Worm (Caenorhabditis elegans) whole organism, L2 larva: ENCODE data around the gene clec-182.

Experiments used
- C34F6.9 ChIP-seq: fragments of 150-350 bp; optimal IDR thresholded peaks from 2 replicates; lab custom pipeline; 2014; ENCODE audit warnings: missing biosample characterization, missing genetic modification characterization
- F13H6.1 ChIP-seq: sonication (generic microtip); optimal IDR thresholded peaks from 2 replicates; lab custom pipeline; 2016; ENCODE audit warnings: missing genetic modification characterization, missing compliant biosample characterization
- R02D3.7 ChIP-seq: fragments of 150-350 bp; optimal IDR thresholded peaks from 2 replicates; lab custom pipeline; 2014; ENCODE audit warnings: missing biosample characterization, missing genetic modification characterization
- Y55F3AM.14 ChIP-seq: fragments of 200-800 bp; sonication (Bioruptor generic); optimal IDR thresholded peaks from 2 replicates; lab custom pipeline; 2018; ENCODE audit warnings: mild to moderate bottlenecking, missing genetic modification characterization, missing compliant biosample characterization
- ZK546.5 ChIP-seq: sonication (generic microtip); optimal IDR thresholded peaks from 2 replicates; lab custom pipeline; 2017; ENCODE audit warnings: missing biosample characterization, missing genetic modification characterization
- alr-1 ChIP-seq: fragments of 150-350 bp; optimal IDR thresholded peaks from 2 replicates; lab custom pipeline; 2014; ENCODE audit warnings: missing biosample characterization, missing genetic modification characterization
- aly-2 ChIP-seq: fragments of 150-350 bp; optimal IDR thresholded peaks from 2 replicates; lab custom pipeline; 2014; ENCODE audit warnings: missing biosample characterization, missing genetic modification characterization
- ama-1 ChIP-seq: fragments of 150-350 bp; optimal IDR thresholded peaks from 2 replicates; lab custom pipeline; 2018; ENCODE audit warnings: inconsistent platforms
- blmp-1 ChIP-seq: sonication (generic microtip); optimal IDR thresholded peaks from 2 replicates; lab custom pipeline; 2017; ENCODE audit warnings: missing genetic modification characterization, mild to moderate bottlenecking, missing compliant biosample characterization, antibody characterized with exemption, moderate library complexity; ENCODE audit not compliant: insufficient read depth
- ceh-16 ChIP-seq: fragments of 150-350 bp; optimal IDR thresholded peaks from 2 replicates; lab custom pipeline; 2014; ENCODE audit warnings: missing biosample characterization, missing genetic modification characterization
- ceh-82 ChIP-seq: fragments of 150-350 bp; optimal IDR thresholded peaks from 2 replicates; lab custom pipeline; 2014; ENCODE audit warnings: missing biosample characterization, missing genetic modification characterization
- crh-2 ChIP-seq: sonication (generic microtip); optimal IDR thresholded peaks from 2 replicates; lab custom pipeline; 2017; ENCODE audit warnings: missing biosample characterization, missing genetic modification characterization
- dmd-4 ChIP-seq: sonication (generic microtip); optimal IDR thresholded peaks from 2 replicates; lab custom pipeline; 2017; ENCODE audit warnings: missing biosample characterization, missing genetic modification characterization
- egl-27 ChIP-seq: sonication (generic microtip); optimal IDR thresholded peaks from 3 replicates; lab custom pipeline; 2017; ENCODE audit warnings: missing biosample characterization, missing genetic modification reagents, missing genetic modification characterization
- fos-1 ChIP-seq: fragments of 150-350 bp; optimal IDR thresholded peaks from 2 replicates; lab custom pipeline; 2014; ENCODE audit warnings: missing biosample characterization, missing genetic modification characterization
- gmeb-1 ChIP-seq: fragments of 150-350 bp; optimal IDR thresholded peaks from 2 replicates; lab custom pipeline; 2014; ENCODE audit warnings: missing biosample characterization, missing genetic modification characterization
- lin-11 ChIP-seq: fragments of 150-350 bp; sonication (generic microtip); optimal IDR thresholded peaks from 2 replicates; lab custom pipeline; 2014; ENCODE audit warnings: missing biosample characterization, missing genetic modification characterization, inconsistent platforms, mixed read lengths
- lin-39 ChIP-seq: fragments of 150-350 bp; optimal IDR thresholded peaks from 2 replicates; lab custom pipeline; 2014; ENCODE audit warnings: missing biosample characterization, missing genetic modification reagents, missing genetic modification characterization
- lsy-2 ChIP-seq, 2 experiments: fragments of 150-350 bp in 1 of 2; sonication (generic microtip) in 1 of 2; optimal IDR thresholded peaks; 2 replicates each; lab custom pipeline; 2014 to 2017; ENCODE audit warnings: missing biosample characterization in 2 of 2, missing genetic modification characterization in 2 of 2
- mab-5 ChIP-seq: fragments of 150-350 bp; optimal IDR thresholded peaks from 2 replicates; lab custom pipeline; 2014; ENCODE audit warnings: missing biosample characterization, missing genetic modification characterization
- mbf-1 ChIP-seq: sonication (generic microtip); optimal IDR thresholded peaks from 2 replicates; lab custom pipeline; 2017; ENCODE audit warnings: missing biosample characterization, missing genetic modification characterization
- mdl-1 ChIP-seq, 2 experiments: fragments of 150-350 bp in 1 of 2; sonication (generic microtip) in 1 of 2; optimal IDR thresholded peaks; 2 replicates each; lab custom pipeline; 2017; ENCODE audit warnings: missing biosample characterization in 2 of 2, missing genetic modification characterization in 2 of 2
- nhr-11 ChIP-seq: fragments of 150-350 bp; optimal IDR thresholded peaks from 2 replicates; lab custom pipeline; 2014; ENCODE audit warnings: missing biosample characterization, missing genetic modification characterization
- nhr-12 ChIP-seq: fragments of 150-350 bp; optimal IDR thresholded peaks from 2 replicates; lab custom pipeline; 2014; ENCODE audit warnings: missing biosample characterization, missing genetic modification characterization
- nhr-129 ChIP-seq: fragments of 150-350 bp; optimal IDR thresholded peaks from 2 replicates; lab custom pipeline; 2014; ENCODE audit warnings: missing biosample characterization, missing genetic modification characterization
- nhr-21 ChIP-seq: fragments of 150-350 bp; optimal IDR thresholded peaks from 2 replicates; lab custom pipeline; 2014; ENCODE audit warnings: missing biosample characterization, missing genetic modification characterization
- nhr-237 ChIP-seq: fragments of 150-350 bp; optimal IDR thresholded peaks from 2 replicates; lab custom pipeline; 2014; ENCODE audit warnings: missing biosample characterization, missing genetic modification characterization
- nhr-25 ChIP-seq: fragments of 150-350 bp; sonication (generic microtip); optimal IDR thresholded peaks from 3 replicates; lab custom pipeline; 2014; ENCODE audit warnings: missing biosample characterization, missing genetic modification characterization
- nhr-6 ChIP-seq: fragments of 150-350 bp; optimal IDR thresholded peaks from 2 replicates; lab custom pipeline; 2014; ENCODE audit warnings: missing biosample characterization, missing genetic modification characterization
- nhr-77 ChIP-seq: fragments of 150-350 bp; optimal IDR thresholded peaks from 2 replicates; lab custom pipeline; 2014; ENCODE audit warnings: missing biosample characterization, missing genetic modification characterization
- peb-1 ChIP-seq: fragments of 150-350 bp; optimal IDR thresholded peaks from 2 replicates; lab custom pipeline; 2014; ENCODE audit warnings: missing biosample characterization, missing genetic modification characterization
- sem-4 ChIP-seq: fragments of 150-350 bp; optimal IDR thresholded peaks from 2 replicates; lab custom pipeline; 2014; ENCODE audit warnings: missing biosample characterization, missing genetic modification reagents, missing genetic modification characterization
- sma-3 ChIP-seq: sonication (generic microtip); optimal IDR thresholded peaks from 2 replicates; lab custom pipeline; 2016; ENCODE audit warnings: missing genetic modification reagents, missing genetic modification characterization, missing compliant biosample characterization
- sma-9 ChIP-seq, 2 experiments: fragments of 150-350 bp in 1 of 2; sonication (generic microtip) in 1 of 2; optimal IDR thresholded peaks; 2 replicates each; lab custom pipeline; 2014 to 2016; ENCODE audit warnings: missing genetic modification characterization in 2 of 2, mild to moderate bottlenecking in 1 of 2, missing biosample characterization in 1 of 2, missing compliant biosample characterization in 1 of 2, missing genetic modification reagents in 1 of 2, moderate library complexity in 1 of 2
- snpc-4 ChIP-seq: fragments of 150-350 bp; optimal IDR thresholded peaks from 2 replicates; lab custom pipeline; 2014; ENCODE audit warnings: missing biosample characterization, missing genetic modification characterization
- unc-55 ChIP-seq: fragments of 150-350 bp; sonication (generic microtip); optimal IDR thresholded peaks from 3 replicates; lab custom pipeline; 2014; ENCODE audit warnings: missing biosample characterization, missing genetic modification reagents, missing genetic modification characterization
- unc-62 ChIP-seq: fragments of 150-350 bp; optimal IDR thresholded peaks from 2 replicates; lab custom pipeline; 2014; ENCODE audit warnings: missing biosample characterization, missing genetic modification reagents, missing genetic modification characterization
- zag-1 ChIP-seq: fragments of 150-350 bp; optimal IDR thresholded peaks from 2 replicates; lab custom pipeline; 2014; ENCODE audit warnings: missing biosample characterization, missing genetic modification characterization
- ztf-1 ChIP-seq: fragments of 200-800 bp; sonication (Bioruptor generic); conservative IDR thresholded peaks from 2 replicates; pipeline ENCODE4 v1.3.6; 2022; ENCODE audit warnings: missing genetic modification characterization, missing compliant biosample characterization
- ztf-11 ChIP-seq: sonication (generic microtip); optimal IDR thresholded peaks from 2 replicates; lab custom pipeline; 2017; ENCODE audit warnings: missing biosample characterization, missing genetic modification characterization

The clec-182 gene

DNA sequence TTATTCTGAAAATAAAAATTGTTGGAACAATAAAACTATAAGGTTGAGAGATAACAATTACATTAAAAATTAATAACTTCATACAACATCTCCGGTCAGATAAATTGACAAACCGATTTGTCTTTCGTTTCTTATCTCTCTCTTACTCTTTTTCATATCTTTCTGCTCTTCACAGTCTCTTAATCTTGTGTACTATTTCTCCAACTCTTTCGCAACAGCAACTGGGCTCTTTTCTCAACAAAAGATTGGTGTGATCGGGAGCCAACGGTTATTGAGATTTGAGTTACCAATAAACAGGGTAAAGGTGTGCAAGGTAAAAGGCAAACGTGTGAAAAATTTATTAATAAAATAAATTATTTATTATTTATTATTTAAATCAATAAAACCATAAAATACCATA is 11.5 kb downstream of the clec-182 start, which contains the start of gene C33D9.8:
Gene C33D9.8 (minus strand): TSS at position 99 of the 400 bp plus-strand sequence.
- TF ChIP-seq lsy-2 (tag; optimal IDR thresholded peaks at IDR 0.05; lab: Kevin White, UChicago): peak in 1 of 2 experiments; percentile 30
- no peak for TF ChIP-seq gmeb-1 (tag; lab: Kevin White, UChicago)
- no peak for TF ChIP-seq unc-62
- peak; percentile 40 for TF ChIP-seq C34F6.9
- TF ChIP-seq ZK546.5 (tag; lab: Kevin White, UChicago): no peak
- no peak for TF ChIP-seq aly-2 (tag; lab: Kevin White, UChicago)
- TF ChIP-seq unc-55: peak; percentile 60

DNA sequence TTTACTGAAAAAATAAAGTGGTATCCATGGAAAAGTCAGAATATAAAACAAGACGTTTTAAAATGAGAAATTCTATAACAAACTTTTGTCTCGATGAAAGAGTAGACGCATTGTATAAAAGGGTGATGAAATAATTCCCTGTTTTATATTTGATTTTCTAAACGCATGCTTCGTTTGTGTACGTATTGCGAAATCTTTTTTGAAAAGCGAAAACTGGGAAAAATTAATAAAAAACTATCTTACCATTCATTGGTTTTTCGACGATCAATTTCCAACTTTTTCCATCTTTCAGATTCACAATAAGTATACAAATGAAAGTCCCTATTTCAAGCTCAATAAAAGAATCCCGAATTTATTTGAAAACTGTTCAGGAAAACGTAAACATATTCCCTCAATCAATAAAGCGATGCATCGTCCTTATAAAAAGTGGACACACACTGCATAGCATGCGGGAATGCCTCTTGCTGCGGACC is 13.3 kb downstream of the clec-182 start, which contains the start of gene C33D9.13:
Gene C33D9.13 (minus strand): TSS at position 423 of the 473 bp plus-strand sequence.
- TF ChIP-seq sma-9 (GFP tag; optimal IDR thresholded peaks at IDR 0.05; lab: Kevin White, UChicago): no peak
- no peak for TF ChIP-seq sma-9 (tag; optimal IDR thresholded peaks at IDR 0.05; lab: Kevin White, UChicago)
- TF ChIP-seq C34F6.9: peak; percentile 24
- TF ChIP-seq ztf-11 (tag; lab: Kevin White, UChicago): no peak
- TF ChIP-seq ceh-16 (tag; lab: Kevin White, UChicago): no peak
- TF ChIP-seq zag-1 (tag; lab: Kevin White, UChicago): no peak
- TF ChIP-seq egl-27 (tag; lab: Kevin White, UChicago): no peak
- peak; percentile 48 for TF ChIP-seq unc-55
- TF ChIP-seq nhr-6: no peak
- TF ChIP-seq sem-4: no peak
- TF ChIP-seq Y55F3AM.14 (GFP tag; lab: Kevin White, UChicago): no peak
- TF ChIP-seq, all 48 proteins: peak for 2

DNA sequence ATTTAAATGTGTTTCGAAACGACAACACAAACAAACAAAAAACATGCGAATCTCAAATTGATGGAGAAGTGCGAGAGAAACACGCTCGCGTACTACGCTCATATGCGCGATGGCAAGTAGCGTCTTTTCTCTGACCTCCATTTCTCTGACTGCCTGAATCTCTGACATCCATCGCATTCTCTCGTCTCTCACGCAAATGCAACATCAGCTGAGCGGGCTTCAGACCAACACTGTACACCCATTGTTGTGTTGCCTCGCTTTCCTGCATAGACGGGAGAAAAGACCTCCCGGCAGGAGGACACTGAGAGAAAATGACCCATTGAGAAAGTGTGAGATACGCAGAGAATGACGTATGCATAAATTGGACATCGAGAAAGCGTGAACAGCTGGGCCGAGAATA is 16.0 kb downstream of the clec-182 start:
- TF ChIP-seq mab-5 (peak; percentile 9), lsy-2 (tag; optimal IDR thresholded peaks at IDR 0.05; lab: Kevin White, UChicago) (peak in 1 of 2 experiments; percentile 66), ceh-82 (no peak), sma-3 (peak; percentile 57), sem-4 (peak; percentile 27), fos-1 (tag; lab: Kevin White, UChicago) (peak; percentile 90), C34F6.9 (peak; percentile 88), mdl-1 (tag; optimal IDR thresholded peaks at IDR 0.05; lab: Kevin White, UChicago) (peak in 1 of 2 experiments; percentile 48), ama-1 (no peak), blmp-1 (tag; lab: Kevin White, UChicago) (peak; percentile 52), ztf-1 (GFP tag; lab: Robert Waterston, UW) (no peak), F13H6.1 (tag; lab: Kevin White, UChicago) (peak; percentile 85), gmeb-1 (tag; lab: Kevin White, UChicago) (peak; percentile 70), snpc-4 (tag; lab: Kevin White, UChicago) (peak; percentile 51), unc-55 (peak; percentile 45), zag-1 (tag; lab: Kevin White, UChicago) (no peak), nhr-12 (no peak), peb-1 (tag; lab: Kevin White, UChicago) (peak; percentile 74), ztf-11 (tag; lab: Kevin White, UChicago) (no peak), unc-62 (no peak), lin-11 (no peak), nhr-77 (no peak), nhr-11 (tag; lab: Kevin White, UChicago) (no peak), dmd-4 (no peak), mbf-1 (tag; lab: Kevin White, UChicago) (no peak), nhr-129 (tag; lab: Kevin White, UChicago) (peak; percentile 96), nhr-6 (peak; percentile 46), sma-9 (GFP tag; optimal IDR thresholded peaks at IDR 0.05; lab: Kevin White, UChicago) (peak; percentile 73), sma-9 (tag; optimal IDR thresholded peaks at IDR 0.05; lab: Kevin White, UChicago) (no peak), nhr-237 (no peak), R02D3.7 (tag; lab: Kevin White, UChicago) (no peak), egl-27 (tag; lab: Kevin White, UChicago) (peak; percentile 84), ZK546.5 (tag; lab: Kevin White, UChicago) (no peak), crh-2 (peak; percentile 34), alr-1 (tag; lab: Kevin White, UChicago) (no peak), ceh-16 (tag; lab: Kevin White, UChicago) (peak; percentile 41), nhr-25 (peak; percentile 94), nhr-21 (tag; lab: Kevin White, UChicago) (peak; percentile 68), lin-39 (tag; lab: Kevin White, UChicago) (no peak)
